Fruit fly (Drosophila melanogaster) whole organism, pupa: ENCODE results near the gene Fer1HCH.

ENCODE experiments used
- CG13204 ChIP-seq: fragments of 200-800 bp; sonication (Bioruptor generic); optimal IDR thresholded peaks from 2 replicates; lab custom pipeline; 2018; ENCODE audit warnings: missing biosample characterization, mild to moderate bottlenecking, missing genetic modification characterization, moderate library complexity
- CG34367 ChIP-seq: fragments of 200-800 bp; sonication (Bioruptor generic); optimal IDR thresholded peaks from 2 replicates; lab custom pipeline; 2018; ENCODE audit warnings: missing biosample characterization, mild to moderate bottlenecking, missing genetic modification characterization
- CG4496 ChIP-seq: fragments of 200-800 bp; sonication (Bioruptor generic); IDR thresholded peaks from 3 replicates; pipeline ENCODE4 v1.3.6; 2022; ENCODE audit warnings: missing biosample characterization, missing genetic modification characterization
- CG8159 ChIP-seq: fragments of 200-800 bp; sonication (Bioruptor generic); optimal IDR thresholded peaks from 3 replicates; lab custom pipeline; 2018; ENCODE audit warnings: missing biosample characterization, mild to moderate bottlenecking, missing genetic modification characterization, moderate library complexity
- CG8301 ChIP-seq: fragments of 200-800 bp; sonication (Bioruptor generic); optimal IDR thresholded peaks from 2 replicates; lab custom pipeline; 2018; ENCODE audit warnings: missing biosample characterization, mild to moderate bottlenecking, missing genetic modification characterization
- CG9948 ChIP-seq: fragments of 200-800 bp; sonication (Bioruptor generic); optimal IDR thresholded peaks from 2 replicates; lab custom pipeline; 2018; ENCODE audit warnings: missing biosample characterization, mild to moderate bottlenecking, missing genetic modification characterization, moderate library complexity
- EcR ChIP-seq: fragments of 200-800 bp; sonication (Bioruptor generic); optimal IDR thresholded peaks from 3 replicates; lab custom pipeline; 2019; ENCODE audit warnings: missing biosample characterization, missing genetic modification characterization, mild to moderate bottlenecking, moderate library complexity, missing genetic modification reagents
- Ets98B ChIP-seq: fragments of 200-800 bp; sonication (Bioruptor generic); IDR thresholded peaks from 2 replicates; pipeline ENCODE4 v1.3.6; 2022; ENCODE audit warnings: missing biosample characterization, missing genetic modification characterization
- Pif1A ChIP-seq: fragments of 200-800 bp; sonication (Bioruptor generic); optimal IDR thresholded peaks from 3 replicates; lab custom pipeline; 2016; ENCODE audit warnings: missing biosample characterization, missing genetic modification characterization
- Snoo ChIP-seq: fragments of 200-800 bp; sonication (Bioruptor generic); optimal IDR thresholded peaks from 3 replicates; lab custom pipeline; 2017; ENCODE audit warnings: missing biosample characterization, mild to moderate bottlenecking, missing genetic modification characterization, inconsistent platforms
- rn ChIP-seq: fragments of 200-800 bp; sonication (Bioruptor generic); IDR thresholded peaks from 2 replicates; pipeline ENCODE4 v1.3.6; 2022; ENCODE audit warnings: missing biosample characterization, missing genetic modification characterization

DNA sequence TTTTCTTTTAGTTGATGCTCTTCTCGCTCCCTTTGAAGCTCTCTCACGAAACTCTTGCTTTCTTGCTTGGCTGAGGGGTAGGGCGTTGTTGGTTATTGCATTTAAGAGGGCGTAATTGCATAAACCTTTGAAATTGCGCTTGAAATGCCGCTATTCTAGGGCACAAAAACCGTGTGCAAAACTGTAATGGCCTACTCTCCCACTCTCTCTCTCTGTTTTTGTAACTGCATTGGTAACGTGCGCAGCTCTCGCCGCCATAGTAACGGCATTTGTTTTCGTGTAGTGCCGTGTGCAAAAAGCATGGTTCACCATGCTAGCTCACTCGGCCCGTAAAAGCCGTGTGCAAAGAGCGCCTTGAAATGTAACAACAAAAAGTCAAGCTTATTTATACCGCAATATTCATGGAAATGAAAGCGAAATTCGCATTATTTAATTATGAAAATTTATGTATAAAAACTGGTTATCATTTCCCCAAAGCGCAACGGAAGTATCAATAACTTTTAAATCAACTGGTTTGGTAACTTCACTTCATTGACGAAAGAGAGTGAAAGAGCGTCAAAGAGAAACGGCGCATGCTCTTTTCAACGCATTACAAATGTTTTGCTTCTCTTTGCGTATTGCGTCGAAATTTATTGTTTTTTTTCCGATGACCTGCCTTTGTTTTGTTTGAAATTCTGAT, 1.1 kb downstream of the Fer1HCH start:
- TF ChIP-seq Snoo (tag; lab: Kevin White, UChicago) = no peak
- no peak for TF ChIP-seq CG13204
- no peak for TF ChIP-seq CG34367 (tag; lab: Kevin White, UChicago)
- peak; percentile 89 for TF ChIP-seq CG4496
- TF ChIP-seq EcR (GFP tag; lab: Kevin White, UChicago) = peak; percentile 35
- TF ChIP-seq CG8301 (tag; lab: Kevin White, UChicago) = no peak
- TF ChIP-seq CG8159 (tag; lab: Kevin White, UChicago) = peak; percentile 15
- TF ChIP-seq Pif1A (GFP tag; lab: Kevin White, UChicago) = peak; percentile 34
- peak; percentile 46 for TF ChIP-seq Ets98B (GFP tag; lab: Robert Waterston, UW)
- no peak for TF ChIP-seq CG9948 (tag; lab: Kevin White, UChicago)
- TF ChIP-seq rn = no peak
